Fruit fly (Drosophila melanogaster): Measurements from ENCODE around the gene CG32365.

The CG32365 gene

DNA sequence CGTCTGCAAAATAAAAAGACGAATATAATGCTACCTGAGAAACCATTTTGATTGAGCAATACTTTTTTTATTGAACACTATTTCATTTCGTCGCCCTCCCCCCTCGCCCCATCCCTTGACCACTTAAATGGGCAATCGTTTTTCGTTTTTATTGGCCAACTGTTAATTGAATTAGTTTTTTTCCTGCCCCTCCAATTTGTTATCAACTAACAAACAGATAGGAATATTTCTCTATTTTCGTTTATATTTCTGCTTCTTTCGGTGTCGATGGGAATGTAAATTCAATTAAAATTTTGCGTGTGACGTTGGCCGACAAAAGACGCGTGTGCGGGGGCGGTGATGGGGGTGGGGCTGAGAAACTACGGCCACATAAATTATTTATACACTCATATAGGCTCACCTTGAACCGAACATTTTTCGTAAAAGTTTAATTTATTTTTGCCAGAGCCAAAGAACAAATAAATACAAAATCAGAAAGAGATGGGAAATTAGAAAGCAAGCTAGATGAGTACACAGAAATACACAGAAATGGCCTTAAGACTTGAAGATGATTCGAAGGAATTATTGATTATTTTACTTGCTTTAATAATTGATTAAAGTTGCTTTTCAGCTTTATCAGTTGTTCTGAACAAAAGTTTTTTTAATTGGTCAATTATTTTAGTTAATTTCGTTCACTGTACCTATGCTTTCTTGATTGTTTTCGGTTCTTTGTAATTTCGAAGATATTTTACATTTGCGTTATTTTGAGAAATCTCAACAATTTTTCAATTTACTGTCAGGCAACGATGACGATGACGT lies 8.0 kb upstream of the CG32365 start (continued):
- TF ChIP-seq Hand (GFP tag; optimal IDR thresholded peaks at IDR 0.05) (no peak), HLHmδ (GFP tag; optimal IDR thresholded peaks at IDR 0.05) (no peak), CG8944 (GFP tag; optimal IDR thresholded peaks at IDR 0.05) (peak; percentile 25), CG1832 (GFP tag; optimal IDR thresholded peaks at IDR 0.05) (no peak), crol (GFP tag; IDR thresholded peaks at IDR 0.05) (peak; percentile 70), vnd (GFP tag; IDR thresholded peaks at IDR 0.05; ENCODE audit: partially characterized antibody) (no peak), Atf-2 (GFP tag; optimal IDR thresholded peaks at IDR 0.05) (peak; percentile 41), pho (GFP tag; optimal IDR thresholded peaks at IDR 0.05) (peak; percentile 64), stc (GFP tag; IDR thresholded peaks at IDR 0.05) (no peak), hbn (GFP tag; IDR thresholded peaks at IDR 0.05; ENCODE audit: partially characterized antibody) (no peak), CG30020 (tag; optimal IDR thresholded peaks at IDR 0.05) (no peak), B-H1 (GFP tag; IDR thresholded peaks at IDR 0.05) (peak; percentile 35; the same call in 1 of the 3 replicates), dmrt99B (tag; optimal IDR thresholded peaks at IDR 0.05) (peak; percentile 44), CG9727 (GFP tag; optimal IDR thresholded peaks at IDR 0.05) (peak; percentile 64), CG5953 (GFP tag; IDR thresholded peaks at IDR 0.05) (0 out of 2 replicates have a peak, but pooled peaks have one; percentile 13), CG7839 (tag; optimal IDR thresholded peaks at IDR 0.05) (peak; percentile 72), Dfd (GFP tag; optimal IDR thresholded peaks at IDR 0.05) (no peak), CG18619 (GFP tag; optimal IDR thresholded peaks at IDR 0.05) (peak; percentile 46), Med (GFP tag) (peak; percentile 85), jumu (GFP tag; optimal IDR thresholded peaks at IDR 0.05) (peak; percentile 5), al (GFP tag; IDR thresholded peaks at IDR 0.05) (peak; percentile 85), Xbp1 (GFP tag; optimal IDR thresholded peaks at IDR 0.05) (peak; percentile 54), ATbp (GFP tag; optimal IDR thresholded peaks at IDR 0.05) (peak; percentile 29), CG2116 (GFP tag; optimal IDR thresholded peaks at IDR 0.05) (peak; percentile 12), CG11093 (GFP tag; IDR thresholded peaks at IDR 0.05) (peak; percentile 45; the same call in 1 of the 3 replicates), Gsc (GFP tag; IDR thresholded peaks at IDR 0.05) (no peak), CG4730 (GFP tag; IDR thresholded peaks at IDR 0.05) (peak; percentile 56), bab2 (GFP tag; optimal IDR thresholded peaks at IDR 0.05) (peak; percentile 43), CG13424 (tag; optimal IDR thresholded peaks at IDR 0.05) (peak; percentile 57), CG10366 (GFP tag; IDR thresholded peaks at IDR 0.05) (peak; percentile 53), CG11695 (GFP tag; IDR thresholded peaks at IDR 0.05) (peak; percentile 66; the same call in 2 of the 3 replicates), Lpt (GFP tag; optimal IDR thresholded peaks at IDR 0.05) (no peak), Hmx (GFP tag; optimal IDR thresholded peaks at IDR 0.05) (no peak), sens (GFP tag) (peak; percentile 94), insv (GFP tag; optimal IDR thresholded peaks at IDR 0.05) (no peak), nmo (GFP tag; optimal IDR thresholded peaks at IDR 0.05) (peak; percentile 51), Pdp1 (GFP tag; optimal IDR thresholded peaks at IDR 0.05) (peak; percentile 56 to 88), CG14710 (tag; optimal IDR thresholded peaks at IDR 0.05) (no peak), cas (GFP tag; IDR thresholded peaks at IDR 0.05) (no peak), CG5180 (GFP tag; optimal IDR thresholded peaks at IDR 0.05) (no peak), zfh2 (GFP tag; optimal IDR thresholded peaks at IDR 0.05) (peak; percentile 56), Tbp (GFP tag; optimal IDR thresholded peaks at IDR 0.05) (no peak), CG13894 (tag; optimal IDR thresholded peaks at IDR 0.05) (no peak), CG34376 (GFP tag; optimal IDR thresholded peaks at IDR 0.05) (peak; percentile 21), CG7357 (GFP tag; IDR thresholded peaks at IDR 0.05) (no peak), CG10979 (tag; optimal IDR thresholded peaks at IDR 0.05) (peak; percentile 1), scrt (GFP tag; optimal IDR thresholded peaks at IDR 0.05) (no peak), mirr (GFP tag; optimal IDR thresholded peaks at IDR 0.05) (peak; percentile 93), CG6683 (GFP tag; optimal IDR thresholded peaks at IDR 0.05) (no peak)

Data from whole organism, embryonic.